Worm (Caenorhabditis elegans): ENCODE measurements around the gene srx-7.

ce11 chrV:608844-609243 lies 48.8 kb downstream of the srx-7 start, which contains the start of gene srw-109:
- TF ChIP-seq lsy-27 (tag; optimal IDR thresholded peaks at IDR 0.05; ENCODE audit: borderline replicate concordance, insufficient read depth), result no peak
- no peak for TF ChIP-seq ZK185.1 (tag; optimal IDR thresholded peaks at IDR 0.05; ENCODE audit: poor library complexity, severe bottlenecking)
- no peak for TF ChIP-seq unc-62 (GFP tag; optimal IDR thresholded peaks at IDR 0.05)
- no peak for TF ChIP-seq hmg-20 (GFP tag; IDR thresholded peaks at IDR 0.05)
- TF ChIP-seq dox-1 (GFP tag; IDR thresholded peaks at IDR 0.05), result no peak
- no peak for TF ChIP-seq D2030.7 (GFP tag; IDR thresholded peaks at IDR 0.05)
- no peak for TF ChIP-seq F22D6.2 (tag; optimal IDR thresholded peaks at IDR 0.05)
- no peak for TF ChIP-seq F49E8.2 (tag; optimal IDR thresholded peaks at IDR 0.05; ENCODE audit: insufficient read depth)
